Fruit fly (Drosophila melanogaster) whole organism, prepupa: ENCODE results near the gene CG42655.

Source experiments
- Blimp-1 ChIP-seq: fragments of 200-800 bp; sonication (Bioruptor generic); optimal IDR thresholded peaks from 3 replicates; lab custom pipeline; 2017; ENCODE audit warnings: missing biosample characterization, missing genetic modification characterization, mild to moderate bottlenecking, moderate library complexity, missing genetic modification reagents
- CG10631 ChIP-seq: fragments of 200-800 bp; sonication (Bioruptor generic); optimal IDR thresholded peaks from 2 replicates; lab custom pipeline; 2016; ENCODE audit warnings: missing biosample characterization, missing genetic modification characterization
- CG10669 ChIP-seq: fragments of 200-800 bp; sonication (Bioruptor generic); optimal IDR thresholded peaks from 3 replicates; lab custom pipeline; 2018; ENCODE audit warnings: missing biosample characterization, mild to moderate bottlenecking, missing genetic modification characterization, moderate library complexity
- CG11294 ChIP-seq: fragments of 200-800 bp; sonication (Bioruptor generic); IDR thresholded peaks from 2 replicates; pipeline ENCODE4 v1.3.6; 2022; ENCODE audit warnings: missing biosample characterization, missing genetic modification characterization
- CG11902 ChIP-seq: fragments of 200-800 bp; sonication (Bioruptor generic); optimal IDR thresholded peaks from 3 replicates; lab custom pipeline; 2016; ENCODE audit warnings: missing biosample characterization, missing genetic modification characterization
- CG15336 ChIP-seq: fragments of 200-800 bp; sonication (Bioruptor generic); IDR thresholded peaks from 2 replicates; pipeline ENCODE4 v1.3.6; 2022; ENCODE audit warnings: missing biosample characterization, missing genetic modification characterization
- CG1621 ChIP-seq: fragments of 200-800 bp; sonication (Bioruptor generic); optimal IDR thresholded peaks from 3 replicates; lab custom pipeline; 2018; ENCODE audit warnings: missing biosample characterization, mild to moderate bottlenecking, missing genetic modification characterization
- CG16779 ChIP-seq: fragments of 200-800 bp; sonication (Bioruptor generic); optimal IDR thresholded peaks from 3 replicates; lab custom pipeline; 2017; ENCODE audit warnings: missing biosample characterization, mild to moderate bottlenecking, missing genetic modification characterization
- CG3032 ChIP-seq: fragments of 200-800 bp; optimal IDR thresholded peaks from 2 replicates; lab custom pipeline; 2019; ENCODE audit warnings: missing biosample characterization, mild to moderate bottlenecking, missing genetic modification characterization, moderate library complexity
- CG31627 ChIP-seq: fragments of 200-800 bp; sonication (Bioruptor generic); optimal IDR thresholded peaks from 3 replicates; lab custom pipeline; 2016; ENCODE audit warnings: missing biosample characterization, missing genetic modification characterization
- CG32006 ChIP-seq: fragments of 200-800 bp; sonication (Bioruptor generic); optimal IDR thresholded peaks from 3 replicates; lab custom pipeline; 2017; ENCODE audit warnings: missing biosample characterization, mild to moderate bottlenecking, missing genetic modification characterization
- CG34406 ChIP-seq: fragments of 200-800 bp; sonication (Bioruptor generic); optimal IDR thresholded peaks from 3 replicates; lab custom pipeline; 2016; ENCODE audit warnings: missing biosample characterization, missing genetic modification characterization
- CG3919 ChIP-seq: fragments of 200-800 bp; sonication (Bioruptor generic); optimal IDR thresholded peaks from 3 replicates; lab custom pipeline; 2016; ENCODE audit warnings: missing biosample characterization, missing genetic modification characterization
- CG6276 ChIP-seq: fragments of 200-800 bp; sonication (Bioruptor generic); optimal IDR thresholded peaks from 2 replicates; lab custom pipeline; 2017; ENCODE audit warnings: missing biosample characterization, mild to moderate bottlenecking, missing genetic modification characterization
- CG6792 ChIP-seq: fragments of 200-800 bp; sonication (Bioruptor generic); optimal IDR thresholded peaks from 3 replicates; lab custom pipeline; 2016; ENCODE audit warnings: missing biosample characterization, missing genetic modification characterization
- CG6808 ChIP-seq: fragments of 200-800 bp; sonication (Bioruptor generic); optimal IDR thresholded peaks from 3 replicates; lab custom pipeline; 2017; ENCODE audit warnings: missing biosample characterization, missing genetic modification characterization, mild to moderate bottlenecking, moderate library complexity, missing genetic modification reagents
- CG6854 ChIP-seq: fragments of 200-800 bp; sonication (Bioruptor generic); optimal IDR thresholded peaks from 2 replicates; lab custom pipeline; 2017; ENCODE audit warnings: missing biosample characterization, mild to moderate bottlenecking, missing genetic modification characterization
- CG7368 ChIP-seq: fragments of 200-800 bp; sonication (Bioruptor generic); optimal IDR thresholded peaks from 3 replicates; lab custom pipeline; 2016; ENCODE audit warnings: missing biosample characterization, missing genetic modification characterization
- CG8119 ChIP-seq: fragments of 200-800 bp; sonication (Bioruptor generic); IDR thresholded peaks from 3 replicates; pipeline ENCODE4 v1.3.6; 2022; ENCODE audit warnings: missing biosample characterization, missing genetic modification characterization
- CG8319 ChIP-seq: fragments of 200-800 bp; sonication (Bioruptor generic); optimal IDR thresholded peaks from 3 replicates; lab custom pipeline; 2016; ENCODE audit warnings: missing biosample characterization, missing genetic modification characterization
- CG8632 ChIP-seq: fragments of 200-800 bp; sonication (Bioruptor generic); optimal IDR thresholded peaks from 3 replicates; lab custom pipeline; 2016; ENCODE audit warnings: missing biosample characterization, missing genetic modification characterization
- Eip75B ChIP-seq: fragments of 200-800 bp; sonication (Bioruptor generic); optimal IDR thresholded peaks from 3 replicates; lab custom pipeline; 2016; ENCODE audit warnings: missing biosample characterization, missing genetic modification characterization
- Ets21C ChIP-seq: fragments of 200-800 bp; sonication (Bioruptor generic); optimal IDR thresholded peaks from 3 replicates; lab custom pipeline; 2016; ENCODE audit warnings: missing biosample characterization, missing genetic modification characterization
- Ets96B ChIP-seq: fragments of 200-800 bp; optimal IDR thresholded peaks from 2 replicates; lab custom pipeline; 2019; ENCODE audit warnings: missing biosample characterization, mild to moderate bottlenecking, missing genetic modification characterization, moderate library complexity
- Gug ChIP-seq: fragments of 200-800 bp; sonication (Bioruptor generic); IDR thresholded peaks from 2 replicates; pipeline ENCODE4 v1.3.6; 2022; ENCODE audit warnings: missing biosample characterization, missing genetic modification characterization
- Hr38 ChIP-seq: sonication (Bioruptor generic); optimal IDR thresholded peaks from 2 replicates; lab custom pipeline; 2016; ENCODE audit warnings: missing biosample characterization, missing genetic modification characterization
- Hr39 ChIP-seq: fragments of 200-800 bp; sonication (Bioruptor generic); optimal IDR thresholded peaks from 2 replicates; lab custom pipeline; 2016; ENCODE audit warnings: missing biosample characterization, missing genetic modification characterization
- Lpt ChIP-seq: fragments of 200-800 bp; sonication (Bioruptor generic); optimal IDR thresholded peaks from 3 replicates; lab custom pipeline; 2016; ENCODE audit warnings: missing biosample characterization, missing genetic modification characterization
- Met ChIP-seq: fragments of 200-800 bp; sonication (Bioruptor generic); optimal IDR thresholded peaks from 3 replicates; lab custom pipeline; 2016; ENCODE audit warnings: missing biosample characterization, missing genetic modification characterization
- OdsH ChIP-seq: fragments of 200-800 bp; sonication (Bioruptor generic); optimal IDR thresholded peaks from 3 replicates; lab custom pipeline; 2016; ENCODE audit warnings: missing biosample characterization, missing genetic modification characterization
- Smox ChIP-seq: fragments of 200-800 bp; sonication (Bioruptor generic); optimal IDR thresholded peaks from 3 replicates; lab custom pipeline; 2016; ENCODE audit warnings: missing biosample characterization, missing genetic modification characterization
- Sox102F ChIP-seq: fragments of 200-800 bp; sonication (Bioruptor generic); optimal IDR thresholded peaks from 2 replicates; lab custom pipeline; 2016; ENCODE audit warnings: missing biosample characterization, mild to moderate bottlenecking, missing genetic modification characterization
- Sox14 ChIP-seq: fragments of 200-800 bp; sonication (Bioruptor generic); optimal IDR thresholded peaks from 3 replicates; lab custom pipeline; 2016; ENCODE audit warnings: missing biosample characterization, missing genetic modification characterization
- Sox15 ChIP-seq: fragments of 200-800 bp; sonication (Bioruptor generic); optimal IDR thresholded peaks from 3 replicates; lab custom pipeline; 2016; ENCODE audit warnings: missing biosample characterization, missing genetic modification characterization
- achi ChIP-seq: fragments of 200-800 bp; sonication (Bioruptor generic); optimal IDR thresholded peaks from 3 replicates; lab custom pipeline; 2016; ENCODE audit warnings: missing biosample characterization, missing genetic modification characterization
- acj6 ChIP-seq: fragments of 200-800 bp; sonication (Bioruptor generic); optimal IDR thresholded peaks from 3 replicates; lab custom pipeline; 2016; ENCODE audit warnings: missing biosample characterization, missing genetic modification characterization
- dac ChIP-seq: fragments of 200-800 bp; sonication (Bioruptor generic); optimal IDR thresholded peaks from 2 replicates; lab custom pipeline; 2017; ENCODE audit warnings: missing biosample characterization, mild to moderate bottlenecking, missing genetic modification characterization
- fd85E ChIP-seq: fragments of 200-800 bp; sonication (Bioruptor generic); optimal IDR thresholded peaks from 3 replicates; lab custom pipeline; 2016; ENCODE audit warnings: missing biosample characterization, missing genetic modification characterization
- fkh ChIP-seq: fragments of 200-800 bp; sonication (Bioruptor generic); optimal IDR thresholded peaks from 3 replicates; lab custom pipeline; 2017; ENCODE audit warnings: missing biosample characterization, mild to moderate bottlenecking, missing genetic modification characterization, moderate library complexity
- lz ChIP-seq: fragments of 200-800 bp; sonication (Bioruptor generic); optimal IDR thresholded peaks from 3 replicates; lab custom pipeline; 2016; ENCODE audit warnings: missing biosample characterization, missing genetic modification characterization
- net ChIP-seq: fragments of 200-800 bp; sonication (Bioruptor generic); optimal IDR thresholded peaks from 3 replicates; lab custom pipeline; 2016; ENCODE audit warnings: missing biosample characterization, missing genetic modification characterization
- pdm3 ChIP-seq: fragments of 200-800 bp; sonication (Bioruptor generic); optimal IDR thresholded peaks from 3 replicates; lab custom pipeline; 2016; ENCODE audit warnings: missing biosample characterization, missing genetic modification characterization
- salr ChIP-seq, 2 experiments: fragments of 200-800 bp; sonication (Bioruptor generic); optimal IDR thresholded peaks; 3 replicates each; lab custom pipeline; 2016 to 2018; ENCODE audit warnings: missing biosample characterization in 2 of 2, missing genetic modification characterization in 2 of 2, mild to moderate bottlenecking in 1 of 2
- spab ChIP-seq: fragments of 200-800 bp; sonication (Bioruptor generic); optimal IDR thresholded peaks from 2 replicates; lab custom pipeline; 2017; ENCODE audit warnings: missing biosample characterization, mild to moderate bottlenecking, missing genetic modification characterization, missing genetic modification reagents
- ss ChIP-seq, 2 experiments: fragments of 200-800 bp; sonication (Bioruptor generic); optimal IDR thresholded peaks; 2 replicates in 1 of 2; 3 replicates in 1 of 2; lab custom pipeline; 2017 to 2018; ENCODE audit warnings: mild to moderate bottlenecking in 2 of 2, missing biosample characterization in 2 of 2, missing genetic modification characterization in 2 of 2, moderate library complexity in 1 of 2
- svp ChIP-seq: fragments of 200-800 bp; sonication (Bioruptor generic); peaks from one replicate; lab custom pipeline; 2016; ENCODE audit warnings: missing biosample characterization, missing genetic modification characterization
- topi ChIP-seq: fragments of 200-800 bp; sonication (Bioruptor generic); optimal IDR thresholded peaks from 3 replicates; lab custom pipeline; 2016; ENCODE audit warnings: missing biosample characterization, missing genetic modification characterization

Gene CG42655

dm6 chr3L:19953612-19954011 lies at the start of gene CG42655:
Gene CG42655 (minus strand): TSS chr3L:19953712.
- no peak for TF ChIP-seq net

- TF ChIP-seq lz (GFP tag; lab: Kevin White, UChicago) (no peak), spab (GFP tag; lab: Kevin White, UChicago) (no peak), CG10669 (peak; percentile 0)
Observed at dm6 chr3L:20003235-20003493, 49.7 kb upstream of the CG42655 start.

dm6 chr3L:20002482-20003234 lies 49.1 kb upstream of the CG42655 start, which contains the start of gene CG7668:
Gene CG7668 (plus strand): TSS chr3L:20002736.
- TF ChIP-seq spab (GFP tag; lab: Kevin White, UChicago): peak; percentile 81
- TF ChIP-seq Met (GFP tag; lab: Kevin White, UChicago): peak; percentile 92
- peak; percentile 80 to 88 for TF ChIP-seq ss (GFP tag; optimal IDR thresholded peaks at IDR 0.05; lab: Kevin White, UChicago)
- TF ChIP-seq lz (GFP tag; lab: Kevin White, UChicago): peak; percentile 93
- peak; percentile 55 for TF ChIP-seq fkh
- TF ChIP-seq net: peak; percentile 92
- peak; percentile 90 for TF ChIP-seq CG6276 (GFP tag; lab: Kevin White, UChicago)
- peak; percentile 92 for TF ChIP-seq Hr39 (GFP tag; lab: Kevin White, UChicago)
- TF ChIP-seq CG3919: peak; percentile 93
- peak; percentile 92 for TF ChIP-seq CG8119 (GFP tag; lab: Robert Waterston, UW)
- TF ChIP-seq CG3032 (tag; lab: Kevin White, UChicago): peak; percentile 92
- peak; percentile 41 for TF ChIP-seq fd85E (GFP tag; lab: Kevin White, UChicago)
- peak; percentile 90 for TF ChIP-seq CG8632 (GFP tag; lab: Kevin White, UChicago)
- TF ChIP-seq dac (GFP tag; lab: Kevin White, UChicago): peak; percentile 57
- peak; percentile 94 for TF ChIP-seq acj6 (GFP tag; lab: Kevin White, UChicago)
- TF ChIP-seq Gug (GFP tag; lab: Robert Waterston, UW): peak; percentile 84
- peak; percentile 92 for TF ChIP-seq Sox14 (GFP tag; lab: Kevin White, UChicago)
- TF ChIP-seq pdm3 (GFP tag; lab: Kevin White, UChicago): peak; percentile 92
- TF ChIP-seq achi (GFP tag; lab: Kevin White, UChicago): peak; percentile 89
- peak; percentile 89 for TF ChIP-seq CG1621
- peak in 1 of 2 experiments; percentile 80 for TF ChIP-seq salr (GFP tag; optimal IDR thresholded peaks at IDR 0.05; lab: Kevin White, UChicago)
- peak; percentile 92 for TF ChIP-seq CG34406 (GFP tag; lab: Kevin White, UChicago)
- TF ChIP-seq svp: no peak
- no peak; the same call in 1 of the 2 replicates for TF ChIP-seq CG11294 (GFP tag; lab: Robert Waterston, UW)
- TF ChIP-seq CG11902: peak; percentile 82
- peak; percentile 79 for TF ChIP-seq Blimp-1 (GFP tag; lab: Kevin White, UChicago)
- peak; percentile 92 for TF ChIP-seq OdsH (GFP tag; lab: Kevin White, UChicago)
- peak; percentile 84 for TF ChIP-seq CG7368 (GFP tag; lab: Kevin White, UChicago)
- peak; percentile 89 for TF ChIP-seq CG10631 (GFP tag; lab: Kevin White, UChicago)
- peak; percentile 92 for TF ChIP-seq Smox (GFP tag; lab: Kevin White, UChicago)
- TF ChIP-seq CG8319 (GFP tag; lab: Kevin White, UChicago): peak; percentile 82
- peak; percentile 84 for TF ChIP-seq Lpt (GFP tag; lab: Kevin White, UChicago)
- TF ChIP-seq CG16779 (tag; lab: Kevin White, UChicago): no peak
- TF ChIP-seq CG15336 (GFP tag; lab: Robert Waterston, UW): peak; percentile 92
- TF ChIP-seq CG32006: no peak
- peak; percentile 93 for TF ChIP-seq Ets96B (tag; lab: Kevin White, UChicago)
- peak; percentile 88 for TF ChIP-seq Ets21C (GFP tag; lab: Kevin White, UChicago)
- peak; percentile 91 for TF ChIP-seq Sox102F
- TF ChIP-seq CG6854 (GFP tag; lab: Kevin White, UChicago): peak; percentile 75
- TF ChIP-seq CG6808: peak; percentile 87
- peak; percentile 93 for TF ChIP-seq topi (GFP tag; lab: Kevin White, UChicago)
- TF ChIP-seq CG31627 (GFP tag; lab: Kevin White, UChicago): peak; percentile 94
- peak; percentile 87 for TF ChIP-seq Sox15
- peak; percentile 92 for TF ChIP-seq Eip75B (GFP tag; lab: Kevin White, UChicago)
- peak; percentile 88 for TF ChIP-seq CG6792
- no peak for TF ChIP-seq Hr38 (GFP tag; lab: Kevin White, UChicago)
- TF ChIP-seq CG10669: peak; percentile 87
